Worm (Caenorhabditis elegans) whole organism, L3 larva: ENCODE results near the gene F36G9.3.

Source experiments
- egl-27 ChIP-seq: sonication (generic microtip); optimal IDR thresholded peaks from 4 replicates; lab custom pipeline; 2017; ENCODE audit warnings: missing biosample characterization, missing genetic modification reagents, missing genetic modification characterization
- nhr-77 ChIP-seq: fragments of 150-350 bp; optimal IDR thresholded peaks from 2 replicates; lab custom pipeline; 2014; ENCODE audit warnings: missing biosample characterization, missing genetic modification characterization
- zag-1 ChIP-seq: fragments of 150-350 bp; optimal IDR thresholded peaks from 2 replicates; lab custom pipeline; 2014; ENCODE audit warnings: missing biosample characterization, missing genetic modification characterization
- ztf-4 ChIP-seq: fragments of 150-350 bp; optimal IDR thresholded peaks from 2 replicates; lab custom pipeline; 2014; ENCODE audit warnings: missing biosample characterization, missing genetic modification characterization

- TF ChIP-seq ztf-4 (tag; lab: Kevin White, UChicago) (no peak), nhr-77 (tag; lab: Kevin White, UChicago) (no peak), egl-27 (no peak), zag-1 (tag; lab: Kevin White, UChicago) (no peak)
These were observed 45.4 kb upstream of the F36G9.3 start, which contains the start of gene F35E8.6 for ce11 chrV:15911848-15912247.
